Worm (Caenorhabditis elegans) whole organism, young adult: ENCODE measurements around the gene hlh-4.

ENCODE experiments used
- B0019.2 ChIP-seq: fragments of 200-800 bp; sonication (Bioruptor generic); conservative IDR thresholded peaks from 2 replicates; pipeline ENCODE4 v1.3.6; 2022; ENCODE audit warnings: missing genetic modification reagents, missing genetic modification characterization, missing compliant biosample characterization
- B0035.1 ChIP-seq: sonication (generic microtip); optimal IDR thresholded peaks from 2 replicates; lab custom pipeline; 2016; ENCODE audit warnings: missing genetic modification characterization, mild to moderate bottlenecking, missing compliant biosample characterization, missing genotype, missing genetic modification reagents
- D2030.7 ChIP-seq: fragments of 200-800 bp; sonication (Bioruptor generic); IDR thresholded peaks from 2 replicates; pipeline ENCODE4 v1.3.6; 2022; ENCODE audit warnings: missing genetic modification reagents, missing genetic modification characterization, missing compliant biosample characterization
- F10E7.11 ChIP-seq: sonication (generic microtip); optimal IDR thresholded peaks from 2 replicates; lab custom pipeline; 2017; ENCODE audit warnings: mild to moderate bottlenecking, missing genetic modification characterization, moderate library complexity, missing compliant biosample characterization
- F22D6.2 ChIP-seq: sonication (generic microtip); optimal IDR thresholded peaks from 2 replicates; lab custom pipeline; 2016; ENCODE audit warnings: mild to moderate bottlenecking, missing genetic modification characterization, missing compliant biosample characterization
- F39B2.1 ChIP-seq: fragments of 200-800 bp; sonication (Bioruptor generic); IDR thresholded peaks from 2 replicates; pipeline ENCODE4 v1.3.6; 2022; ENCODE audit warnings: missing genetic modification reagents, missing genetic modification characterization, missing compliant biosample characterization
- F49E8.2 ChIP-seq: sonication (generic microtip); optimal IDR thresholded peaks from 3 replicates; lab custom pipeline; 2017; ENCODE audit warnings: missing genetic modification characterization, mild to moderate bottlenecking, missing compliant biosample characterization, antibody characterized with exemption, moderate library complexity; ENCODE audit not compliant: insufficient read depth
- Y56A3A.18 ChIP-seq: fragments of 200-800 bp; sonication (Bioruptor generic); IDR thresholded peaks from 2 replicates; pipeline ENCODE4 v1.3.6; 2022; ENCODE audit warnings: missing genetic modification reagents, missing genetic modification characterization, missing compliant biosample characterization
- Y95B8A.8 ChIP-seq: fragments of 200-800 bp; sonication (Bioruptor generic); IDR thresholded peaks from 2 replicates; pipeline ENCODE4 v1.3.6; 2022; ENCODE audit warnings: missing genetic modification reagents, missing genetic modification characterization, missing compliant biosample characterization
- akir-1 ChIP-seq: fragments of 200-800 bp; sonication (Bioruptor generic); optimal IDR thresholded peaks from 2 replicates; lab custom pipeline; 2018; ENCODE audit warnings: mild to moderate bottlenecking, missing genetic modification characterization, moderate library complexity, missing compliant biosample characterization
- atf-7 ChIP-seq: sonication (generic microtip); optimal IDR thresholded peaks from 2 replicates; lab custom pipeline; 2017; ENCODE audit warnings: mild to moderate bottlenecking, missing genetic modification characterization, missing compliant biosample characterization
- attf-3 ChIP-seq: fragments of 200-800 bp; sonication (Bioruptor generic); conservative IDR thresholded peaks from 2 replicates; pipeline ENCODE4 v1.3.6; 2022; ENCODE audit warnings: missing genetic modification reagents, missing genetic modification characterization, missing compliant biosample characterization
- attf-5 ChIP-seq: fragments of 200-800 bp; sonication (Bioruptor generic); optimal IDR thresholded peaks from 2 replicates; lab custom pipeline; 2018; ENCODE audit warnings: mild to moderate bottlenecking, missing genetic modification characterization, missing compliant biosample characterization
- attf-6 ChIP-seq: fragments of 200-800 bp; sonication (Bioruptor generic); IDR thresholded peaks from 2 replicates; pipeline ENCODE4 v1.3.6; 2022; ENCODE audit warnings: missing genetic modification reagents, missing genetic modification characterization, missing compliant biosample characterization
- cebp-1 ChIP-seq, 2 experiments: fragments of 200-800 bp in 1 of 2; sonication (Bioruptor generic) in 1 of 2; sonication (generic microtip) in 1 of 2; IDR thresholded peaks in 1 of 2; optimal IDR thresholded peaks in 1 of 2; 2 replicates each; pipeline versions ENCODE4 v1.3.6 to Lab custom; 2017 to 2022; ENCODE audit warnings: missing compliant biosample characterization in 2 of 2, missing genetic modification characterization in 2 of 2, mild to moderate bottlenecking in 1 of 2, missing genetic modification reagents in 1 of 2, moderate library complexity in 1 of 2
- cebp-2 ChIP-seq: fragments of 200-800 bp; sonication (Bioruptor generic); IDR thresholded peaks from 2 replicates; pipeline ENCODE4 v1.3.6; 2022; ENCODE audit warnings: missing genetic modification characterization, missing compliant biosample characterization
- ceh-100 ChIP-seq: fragments of 200-800 bp; sonication (Bioruptor generic); IDR thresholded peaks from 2 replicates; pipeline ENCODE4 v1.3.6; 2022; ENCODE audit warnings: missing genetic modification reagents, missing genetic modification characterization, missing compliant biosample characterization
- ceh-27 ChIP-seq: fragments of 200-800 bp; sonication (Bioruptor generic); optimal IDR thresholded peaks from 2 replicates; lab custom pipeline; 2018; ENCODE audit warnings: mild to moderate bottlenecking, missing genetic modification characterization, moderate library complexity, missing compliant biosample characterization
- ceh-40 ChIP-seq: fragments of 200-800 bp; sonication (Bioruptor generic); IDR thresholded peaks from 2 replicates; pipeline ENCODE4 v1.3.6; 2022; ENCODE audit warnings: missing genetic modification characterization, missing compliant biosample characterization
- ceh-58 ChIP-seq: fragments of 200-800 bp; sonication (Bioruptor generic); IDR thresholded peaks from 2 replicates; pipeline ENCODE4 v1.3.6; 2022; ENCODE audit warnings: missing genetic modification characterization, missing compliant biosample characterization
- ceh-79 ChIP-seq: sonication (generic microtip); optimal IDR thresholded peaks from 2 replicates; lab custom pipeline; 2017; ENCODE audit warnings: mild to moderate bottlenecking, missing genetic modification characterization, missing compliant biosample characterization
- ceh-91 ChIP-seq: fragments of 200-800 bp; sonication (Bioruptor generic); IDR thresholded peaks from 2 replicates; pipeline ENCODE4 v1.3.6; 2022; ENCODE audit warnings: missing genetic modification reagents, missing genetic modification characterization, missing compliant biosample characterization
- chd-7 ChIP-seq: sonication (generic microtip); optimal IDR thresholded peaks from 2 replicates; lab custom pipeline; 2016; ENCODE audit warnings: mild to moderate bottlenecking, missing genetic modification characterization, moderate library complexity, missing compliant biosample characterization
- egl-44 ChIP-seq: fragments of 200-800 bp; sonication (Bioruptor generic); IDR thresholded peaks from 2 replicates; pipeline ENCODE4 v1.3.6; 2022; ENCODE audit warnings: missing genetic modification reagents, missing genetic modification characterization, missing compliant biosample characterization
- gei-17 ChIP-seq: fragments of 200-800 bp; sonication (Bioruptor generic); optimal IDR thresholded peaks from 2 replicates; lab custom pipeline; 2018; ENCODE audit warnings: mild to moderate bottlenecking, missing genetic modification characterization, missing compliant biosample characterization
- hmg-1.2 ChIP-seq: fragments of 200-800 bp; sonication (Bioruptor generic); IDR thresholded peaks from 2 replicates; pipeline ENCODE4 v1.3.6; 2022; ENCODE audit warnings: missing genetic modification reagents, missing genetic modification characterization, missing compliant biosample characterization
- hsf-1 ChIP-seq: fragments of 200-800 bp; sonication (Bioruptor generic); IDR thresholded peaks from 2 replicates; pipeline ENCODE4 v1.3.6; 2022; ENCODE audit warnings: missing genetic modification reagents, missing genetic modification characterization, missing compliant biosample characterization
- let-607 ChIP-seq, 2 experiments: fragments of 200-800 bp in 1 of 2; sonication (Bioruptor generic) in 1 of 2; sonication (generic microtip) in 1 of 2; optimal IDR thresholded peaks; 2 replicates each; lab custom pipeline; 2016 to 2018; ENCODE audit warnings: mild to moderate bottlenecking in 2 of 2, missing compliant biosample characterization in 2 of 2, missing genetic modification characterization in 2 of 2, moderate library complexity in 2 of 2, missing genotype in 1 of 2
- lin-35 ChIP-seq, 3 experiments: fragments of 150-350 bp in 2 of 3; sonication (generic microtip) in 1 of 3; optimal IDR thresholded peaks; 2 replicates each; lab custom pipeline; 2014 to 2018; ENCODE audit warnings: missing biosample characterization in 3 of 3, missing genetic modification characterization in 3 of 3, missing genetic modification reagents in 3 of 3
- madf-10 ChIP-seq: sonication (generic microtip); optimal IDR thresholded peaks from 2 replicates; lab custom pipeline; 2016; ENCODE audit warnings: mild to moderate bottlenecking, missing genetic modification characterization, missing compliant biosample characterization
- madf-3 ChIP-seq: fragments of 200-800 bp; sonication (Bioruptor generic); IDR thresholded peaks from 2 replicates; pipeline ENCODE4 v1.3.6; 2022; ENCODE audit warnings: missing genetic modification reagents, missing genetic modification characterization, missing compliant biosample characterization
- mel-28 ChIP-seq: sonication (generic microtip); optimal IDR thresholded peaks from 2 replicates; lab custom pipeline; 2016; ENCODE audit warnings: borderline replicate concordance, mild to moderate bottlenecking, missing genetic modification characterization, missing compliant biosample characterization
- mxl-1 ChIP-seq: sonication (generic microtip); optimal IDR thresholded peaks from 2 replicates; lab custom pipeline; 2016; ENCODE audit warnings: missing genetic modification characterization, missing compliant biosample characterization
- nfya-2 ChIP-seq: fragments of 200-800 bp; sonication (Bioruptor generic); IDR thresholded peaks from 2 replicates; pipeline ENCODE4 v1.3.6; 2022; ENCODE audit warnings: missing genetic modification reagents, missing genetic modification characterization, missing compliant biosample characterization
- nfyb-1 ChIP-seq: fragments of 200-800 bp; sonication (Bioruptor generic); IDR thresholded peaks from 2 replicates; pipeline ENCODE4 v1.3.6; 2022; ENCODE audit warnings: missing genetic modification reagents, missing genetic modification characterization, missing compliant biosample characterization
- nhr-27 ChIP-seq: fragments of 200-800 bp; sonication (Bioruptor generic); optimal IDR thresholded peaks from 2 replicates; lab custom pipeline; 2018; ENCODE audit warnings: mild to moderate bottlenecking, missing genetic modification characterization, moderate library complexity, missing compliant biosample characterization
- pbrm-1 ChIP-seq: fragments of 200-800 bp; sonication (Bioruptor generic); IDR thresholded peaks from 2 replicates; pipeline ENCODE4 v1.3.6; 2022; ENCODE audit warnings: missing genetic modification reagents, missing genetic modification characterization, missing compliant biosample characterization
- rcor-1 ChIP-seq: fragments of 200-800 bp; sonication (Bioruptor generic); IDR thresholded peaks from 2 replicates; pipeline ENCODE4 v1.3.6; 2022; ENCODE audit warnings: missing genetic modification reagents, missing genetic modification characterization, missing compliant biosample characterization
- repo-1 ChIP-seq: sonication (generic microtip); optimal IDR thresholded peaks from 2 replicates; lab custom pipeline; 2017; ENCODE audit warnings: mild to moderate bottlenecking, missing genetic modification characterization, missing compliant biosample characterization
- sdz-38 ChIP-seq: sonication (generic microtip); optimal IDR thresholded peaks from 2 replicates; lab custom pipeline; 2016; ENCODE audit warnings: missing genotype, missing genetic modification characterization, missing compliant biosample characterization
- snpc-1.1 ChIP-seq: sonication (generic microtip); optimal IDR thresholded peaks from 2 replicates; lab custom pipeline; 2017; ENCODE audit warnings: missing genetic modification characterization, mild to moderate bottlenecking, missing compliant biosample characterization, antibody characterized with exemption, moderate library complexity, missing genotype, missing genetic modification reagents; ENCODE audit not compliant: insufficient read depth
- snpc-1.3 ChIP-seq: sonication (generic microtip); optimal IDR thresholded peaks from 2 replicates; lab custom pipeline; 2017; ENCODE audit warnings: missing genetic modification characterization, mild to moderate bottlenecking, missing compliant biosample characterization, antibody characterized with exemption, moderate library complexity, missing genotype, missing genetic modification reagents; ENCODE audit not compliant: insufficient read depth
- tbp1 ChIP-seq: fragments of 200-800 bp; sonication (Bioruptor generic); optimal IDR thresholded peaks from 2 replicates; lab custom pipeline; 2018; ENCODE audit warnings: mild to moderate bottlenecking, missing genetic modification characterization, missing compliant biosample characterization
- unc-130 ChIP-seq: sonication (generic microtip); optimal IDR thresholded peaks from 2 replicates; lab custom pipeline; 2016; ENCODE audit warnings: missing genetic modification reagents, missing genetic modification characterization, missing compliant biosample characterization
- unc-62 ChIP-seq: fragments of 150-350 bp; optimal IDR thresholded peaks from 2 replicates; lab custom pipeline; 2014; ENCODE audit warnings: missing biosample characterization, missing genetic modification reagents, missing genetic modification characterization
- ztf-26 ChIP-seq: sonication (generic microtip); optimal IDR thresholded peaks from 2 replicates; lab custom pipeline; 2017; ENCODE audit warnings: missing genetic modification characterization, missing compliant biosample characterization
- ztf-28 ChIP-seq: fragments of 200-800 bp; sonication (Bioruptor generic); IDR thresholded peaks from 2 replicates; pipeline ENCODE4 v1.3.6; 2022; ENCODE audit warnings: missing genetic modification reagents, missing genetic modification characterization, missing compliant biosample characterization

Gene hlh-4

DNA sequence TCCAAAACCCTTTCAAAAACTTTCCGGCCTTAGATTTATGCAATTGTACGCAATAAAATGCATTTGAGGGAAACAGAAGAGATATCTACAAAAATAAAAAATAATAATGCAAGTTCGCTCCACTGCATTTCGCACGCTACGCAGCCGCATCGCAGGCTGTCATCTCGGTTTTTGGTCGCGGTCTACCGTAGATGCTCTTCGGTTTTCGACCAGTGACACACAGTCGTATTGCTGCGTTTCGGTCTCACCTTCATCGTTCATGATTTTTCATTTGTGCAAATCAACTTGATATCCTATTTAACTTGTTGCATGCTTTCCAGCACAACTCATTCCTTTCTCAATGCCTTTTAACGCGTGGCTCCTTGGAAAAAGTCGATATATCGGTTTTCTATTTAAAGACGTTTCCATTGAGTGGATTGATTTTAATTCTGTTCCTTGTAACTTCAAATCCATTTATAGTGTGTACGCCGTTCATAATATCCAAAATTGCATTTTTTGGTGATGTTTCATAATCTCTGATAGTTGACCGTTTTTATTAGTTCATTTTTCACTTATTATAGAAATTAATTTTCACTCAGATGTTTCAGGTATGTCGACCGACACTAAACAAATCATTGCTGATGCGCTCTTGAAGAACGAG is 41.9 kb upstream of the hlh-4 start, which contains the start of gene vha-1 (continued):
- TF ChIP-seq hsf-1 (no peak), F10E7.11 (tag; lab: Kevin White, UChicago) (no peak), lin-35 (GFP tag; optimal IDR thresholded peaks at IDR 0.05; lab: Kevin White, UChicago) (peak in 1 of 3 experiments; percentile 55), hmg-1.2 (GFP tag; lab: Robert Waterston, UW) (peak; percentile 41; the same call in 1 of the 2 replicates), D2030.7 (peak; percentile 47; the same call in 1 of the 2 replicates), cebp-2 (no peak), let-607 (tag; optimal IDR thresholded peaks at IDR 0.05; lab: Kevin White, UChicago) (peak; percentile 87 to 91), ceh-91 (GFP tag; lab: Robert Waterston, UW) (no peak), madf-10 (tag; lab: Kevin White, UChicago) (peak; percentile 52), cebp-1 (GFP tag; IDR thresholded peaks at IDR 0.05; lab: Robert Waterston, UW) (0 out of 2 replicates have a peak, but pooled peaks have one; percentile 38), cebp-1 (tag; optimal IDR thresholded peaks at IDR 0.05; lab: Kevin White, UChicago) (peak; percentile 74), attf-5 (GFP tag; lab: Kevin White, UChicago) (peak; percentile 95), ztf-28 (no peak), unc-62 (GFP tag; lab: Kevin White, UChicago) (peak; percentile 18), F22D6.2 (no peak), ceh-27 (peak; percentile 87), attf-6 (GFP tag; lab: Robert Waterston, UW) (no peak), F49E8.2 (tag; lab: Kevin White, UChicago) (peak; percentile 30), sdz-38 (tag; lab: Kevin White, UChicago) (no peak), rcor-1 (peak; percentile 77; the same call in 1 of the 2 replicates), gei-17 (no peak), F39B2.1 (GFP tag; lab: Robert Waterston, UW) (no peak), atf-7 (tag; lab: Kevin White, UChicago) (peak; percentile 8), ceh-100 (GFP tag; lab: Robert Waterston, UW) (peak; percentile 77), chd-7 (no peak), unc-130 (GFP tag; lab: Kevin White, UChicago) (no peak), snpc-1.1 (tag; lab: Kevin White, UChicago) (no peak), B0035.1 (tag; lab: Kevin White, UChicago) (no peak), pbrm-1 (GFP tag; lab: Robert Waterston, UW) (peak; percentile 63), nfya-2 (no peak), ceh-79 (tag; lab: Kevin White, UChicago) (no peak), B0019.2 (GFP tag; lab: Robert Waterston, UW) (no peak), akir-1 (GFP tag; lab: Kevin White, UChicago) (no peak), Y95B8A.8 (GFP tag; lab: Robert Waterston, UW) (no peak), ceh-58 (no peak), nfyb-1 (peak; percentile 67; the same call in 1 of the 2 replicates), tbp1 (GFP tag; lab: Kevin White, UChicago) (peak; percentile 62), attf-3 (GFP tag; lab: Robert Waterston, UW) (no peak; the same call in 1 of the 2 replicates), mxl-1 (tag; lab: Kevin White, UChicago) (no peak), madf-3 (GFP tag; lab: Robert Waterston, UW) (peak; percentile 100), nhr-27 (tag; lab: Kevin White, UChicago) (no peak), ceh-40 (GFP tag; lab: Robert Waterston, UW) (no peak), repo-1 (no peak), egl-44 (no peak), snpc-1.3 (tag; lab: Kevin White, UChicago) (peak; percentile 0), Y56A3A.18 (no peak), mel-28 (no peak), ztf-26 (tag; lab: Kevin White, UChicago) (peak; percentile 67)
